Fruit fly (Drosophila melanogaster) whole organism, pupa: ENCODE measurements around the gene CG13694.

Source experiments
- CG12605 ChIP-seq: fragments of 200-800 bp; sonication (Bioruptor generic); IDR thresholded peaks from 2 replicates; pipeline ENCODE4 v1.3.6; 2022; ENCODE audit warnings: missing biosample characterization, missing genetic modification characterization
- CG14655 ChIP-seq: fragments of 200-800 bp; sonication (Bioruptor generic); optimal IDR thresholded peaks from 3 replicates; lab custom pipeline; 2017; ENCODE audit warnings: mild to moderate bottlenecking, missing biosample characterization, missing genetic modification reagents, missing genetic modification characterization
- CG4496 ChIP-seq: fragments of 200-800 bp; sonication (Bioruptor generic); IDR thresholded peaks from 3 replicates; pipeline ENCODE4 v1.3.6; 2022; ENCODE audit warnings: missing biosample characterization, missing genetic modification characterization
- CG8159 ChIP-seq: fragments of 200-800 bp; sonication (Bioruptor generic); optimal IDR thresholded peaks from 3 replicates; lab custom pipeline; 2018; ENCODE audit warnings: missing biosample characterization, mild to moderate bottlenecking, missing genetic modification characterization, moderate library complexity
- CG9948 ChIP-seq: fragments of 200-800 bp; sonication (Bioruptor generic); optimal IDR thresholded peaks from 2 replicates; lab custom pipeline; 2018; ENCODE audit warnings: missing biosample characterization, mild to moderate bottlenecking, missing genetic modification characterization, moderate library complexity
- D1 ChIP-seq: fragments of 200-800 bp; sonication (Bioruptor generic); optimal IDR thresholded peaks from 2 replicates; lab custom pipeline; 2018; ENCODE audit warnings: missing biosample characterization, mild to moderate bottlenecking, missing genetic modification characterization, moderate library complexity
- Ets98B ChIP-seq: fragments of 200-800 bp; sonication (Bioruptor generic); IDR thresholded peaks from 2 replicates; pipeline ENCODE4 v1.3.6; 2022; ENCODE audit warnings: missing biosample characterization, missing genetic modification characterization
- Pif1A ChIP-seq: fragments of 200-800 bp; sonication (Bioruptor generic); optimal IDR thresholded peaks from 3 replicates; lab custom pipeline; 2016; ENCODE audit warnings: missing biosample characterization, missing genetic modification characterization
- Snoo ChIP-seq: fragments of 200-800 bp; sonication (Bioruptor generic); optimal IDR thresholded peaks from 3 replicates; lab custom pipeline; 2017; ENCODE audit warnings: missing biosample characterization, mild to moderate bottlenecking, missing genetic modification characterization, inconsistent platforms
- fd96Ca ChIP-seq: fragments of 200-800 bp; sonication (Bioruptor generic); IDR thresholded peaks from 3 replicates; pipeline ENCODE4 v1.3.6; 2022; ENCODE audit warnings: missing biosample characterization, missing genetic modification characterization
- gl ChIP-seq: fragments of 200-800 bp; sonication (Bioruptor generic); optimal IDR thresholded peaks from 2 replicates; lab custom pipeline; 2018; ENCODE audit warnings: missing biosample characterization, mild to moderate bottlenecking, missing genetic modification characterization

DNA sequence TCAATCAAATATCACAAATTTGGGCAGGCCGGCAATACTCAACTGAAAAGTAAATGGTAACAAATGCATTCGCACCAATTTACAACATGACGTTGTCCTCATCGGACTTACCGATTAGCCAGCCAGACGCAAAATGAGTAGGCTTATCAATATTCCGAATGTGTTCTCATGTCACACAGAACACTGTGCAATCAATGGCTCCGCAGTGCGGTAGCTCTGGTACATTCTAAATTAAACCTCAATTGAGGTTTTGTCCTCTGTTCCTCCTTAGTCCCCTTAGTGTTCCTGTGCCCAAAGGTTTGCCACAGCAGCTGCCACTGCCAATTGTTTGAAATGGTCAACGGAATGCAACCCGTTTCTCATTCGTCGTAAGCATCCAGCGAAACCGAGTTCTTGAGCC, 37.5 kb downstream of the CG13694 start:
- TF ChIP-seq D1 (tag; lab: Kevin White, UChicago) (no peak), gl (tag; lab: Kevin White, UChicago) (no peak), CG8159 (no peak), CG9948 (tag; lab: Kevin White, UChicago) (no peak), CG4496 (GFP tag; lab: Robert Waterston, UW) (no peak), Ets98B (GFP tag; lab: Robert Waterston, UW) (no peak), fd96Ca (no peak), Pif1A (GFP tag; lab: Kevin White, UChicago) (no peak), CG12605 (GFP tag; lab: Robert Waterston, UW) (no peak), Snoo (tag; lab: Kevin White, UChicago) (no peak), CG14655 (GFP tag; lab: Kevin White, UChicago) (no peak)
